Fruit fly (Drosophila melanogaster): ENCODE measurements around the gene Ucp4C.

Ucp4C gene

dm6 chr2L:5974122-5974521 lies 5.8 kb downstream of the Ucp4C start (continued):
- TF ChIP-seq ac (GFP tag; optimal IDR thresholded peaks at IDR 0.05): no peak
- TF ChIP-seq CG15601 (tag; optimal IDR thresholded peaks at IDR 0.05): peak; percentile 82
- TF ChIP-seq CG2875 (GFP tag; optimal IDR thresholded peaks at IDR 0.05): peak; percentile 61
- TF ChIP-seq ap (GFP tag; IDR thresholded peaks at IDR 0.05): 0 out of 2 replicates have a peak, but pooled peaks have one; percentile 26
- peak; percentile 77 for TF ChIP-seq Fer1 (GFP tag; optimal IDR thresholded peaks at IDR 0.05)
- peak; percentile 38; the same call in 1 of the 3 replicates for TF ChIP-seq so (GFP tag; IDR thresholded peaks at IDR 0.05)
- TF ChIP-seq NFAT (GFP tag; IDR thresholded peaks at IDR 0.05): peak; percentile 46; the same call in 1 of the 2 replicates
- TF ChIP-seq D19B (GFP tag; optimal IDR thresholded peaks at IDR 0.05): peak; percentile 4
- TF ChIP-seq Drgx (GFP tag; IDR thresholded peaks at IDR 0.05): no peak
- TF ChIP-seq sr (GFP tag; IDR thresholded peaks at IDR 0.05): peak; percentile 49; the same call in 2 of the 3 replicates
- peak; percentile 64; the same call in 1 of the 2 replicates for TF ChIP-seq Xrp1 (GFP tag; IDR thresholded peaks at IDR 0.05)
- peak; percentile 59 for TF ChIP-seq CG15011 (GFP tag; optimal IDR thresholded peaks at IDR 0.05)
- no peak for TF ChIP-seq CG30431 (GFP tag; optimal IDR thresholded peaks at IDR 0.05)
- peak; percentile 69 for TF ChIP-seq CG17568 (GFP tag; optimal IDR thresholded peaks at IDR 0.05)
- no peak for TF ChIP-seq CG14860 (GFP tag; IDR thresholded peaks at IDR 0.05; ENCODE audit: partially characterized antibody)
- TF ChIP-seq CG18599 (GFP tag; optimal IDR thresholded peaks at IDR 0.05): peak; percentile 78
- TF ChIP-seq Camta (GFP tag; optimal IDR thresholded peaks at IDR 0.05): peak; percentile 11
- TF ChIP-seq scrt (GFP tag; optimal IDR thresholded peaks at IDR 0.05): peak; percentile 63
- TF ChIP-seq h (optimal IDR thresholded peaks at IDR 0.05): no peak
- TF ChIP-seq Blimp-1 (GFP tag; optimal IDR thresholded peaks at IDR 0.05): peak; percentile 56
- no peak for TF ChIP-seq CG13624 (GFP tag; optimal IDR thresholded peaks at IDR 0.05)
- peak; percentile 6 for TF ChIP-seq MESR4 (GFP tag; optimal IDR thresholded peaks at IDR 0.05)
- no peak for TF ChIP-seq CG42726 (GFP tag; IDR thresholded peaks at IDR 0.05; ENCODE audit: partially characterized antibody)
- TF ChIP-seq CG9932 (GFP tag; IDR thresholded peaks at IDR 0.05): peak; percentile 38; the same call in 1 of the 2 replicates
- TF ChIP-seq YL-1 (GFP tag; optimal IDR thresholded peaks at IDR 0.05): peak; percentile 36
- peak; percentile 48 for TF ChIP-seq CG6854 (GFP tag; optimal IDR thresholded peaks at IDR 0.05)
- no peak for TF ChIP-seq Dip2 (GFP tag; IDR thresholded peaks at IDR 0.05)
- TF ChIP-seq Mad (GFP tag; optimal IDR thresholded peaks at IDR 0.05): no peak
- peak; percentile 15; the same call in 1 of the 3 replicates for TF ChIP-seq dysf (GFP tag; IDR thresholded peaks at IDR 0.05)
- TF ChIP-seq zen2 (GFP tag; IDR thresholded peaks at IDR 0.05; ENCODE audit: partially characterized antibody): no peak
- no peak for TF ChIP-seq Dref (GFP tag; IDR thresholded peaks at IDR 0.05)
- peak; percentile 17 for TF ChIP-seq sqz (GFP tag; optimal IDR thresholded peaks at IDR 0.05)
- peak; percentile 67 for TF ChIP-seq CG17359 (tag; optimal IDR thresholded peaks at IDR 0.05)
- TF ChIP-seq chinmo (GFP tag; IDR thresholded peaks at IDR 0.05; ENCODE audit: partially characterized antibody): peak; percentile 86; the same call in 3 of the 4 replicates
- TF ChIP-seq sob (GFP tag; IDR thresholded peaks at IDR 0.05): peak; percentile 72; the same call in 1 of the 2 replicates
- TF ChIP-seq Nf-YC (tag; optimal IDR thresholded peaks at IDR 0.05): peak; percentile 13
- TF ChIP-seq ranshi (GFP tag; IDR thresholded peaks at IDR 0.05): peak; percentile 9; the same call in 1 of the 2 replicates
- peak; percentile 42 for TF ChIP-seq Dek (tag; optimal IDR thresholded peaks at IDR 0.05)
- peak; percentile 66 for TF ChIP-seq CG15514 (GFP tag; optimal IDR thresholded peaks at IDR 0.05)
- 0 out of 2 replicates have a peak, but pooled peaks have one; percentile 15 for TF ChIP-seq CG43689 (GFP tag; IDR thresholded peaks at IDR 0.05)
- TF ChIP-seq eyg (GFP tag; optimal IDR thresholded peaks at IDR 0.05): no peak
- TF ChIP-seq sim (GFP tag; IDR thresholded peaks at IDR 0.05): no peak
- peak; percentile 6 for TF ChIP-seq CG2712 (tag; optimal IDR thresholded peaks at IDR 0.05)
- TF ChIP-seq CG10267 (tag; optimal IDR thresholded peaks at IDR 0.05): peak; percentile 17
- TF ChIP-seq trem (tag; optimal IDR thresholded peaks at IDR 0.05): no peak
- TF ChIP-seq CG4360 (GFP tag; IDR thresholded peaks at IDR 0.05): 0 out of 2 replicates have a peak, but pooled peaks have one; percentile 20
- peak; percentile 71 for TF ChIP-seq HHEX (GFP tag; optimal IDR thresholded peaks at IDR 0.05)
- TF ChIP-seq Antp (GFP tag; optimal IDR thresholded peaks at IDR 0.05): no peak
- peak; percentile 55 for TF ChIP-seq run (tag; optimal IDR thresholded peaks at IDR 0.05)
- TF ChIP-seq CG14710 (tag; optimal IDR thresholded peaks at IDR 0.05): peak; percentile 43
